Worm (Caenorhabditis elegans) whole organism, L3 larva: ENCODE results near the gene srw-123.

Experiments used
- R02D3.7 ChIP-seq: fragments of 150-350 bp; optimal IDR thresholded peaks from 2 replicates; lab custom pipeline; 2014; ENCODE audit warnings: missing biosample characterization, missing genetic modification characterization
- aly-2 ChIP-seq: fragments of 150-350 bp; optimal IDR thresholded peaks from 2 replicates; lab custom pipeline; 2014; ENCODE audit warnings: missing biosample characterization, missing genetic modification characterization
- ama-1 ChIP-seq: fragments of 150-350 bp; optimal IDR thresholded peaks from 2 replicates; lab custom pipeline; 2018
- ceh-16 ChIP-seq: sonication (generic microtip); optimal IDR thresholded peaks from 2 replicates; lab custom pipeline; 2017; ENCODE audit warnings: missing biosample characterization, missing genetic modification characterization
- ceh-28 ChIP-seq: fragments of 150-350 bp; optimal IDR thresholded peaks from 2 replicates; lab custom pipeline; 2014; ENCODE audit warnings: missing biosample characterization, missing genetic modification reagents, missing genetic modification characterization
- ceh-82 ChIP-seq: fragments of 150-350 bp; optimal IDR thresholded peaks from 2 replicates; lab custom pipeline; 2014; ENCODE audit warnings: missing biosample characterization, missing genetic modification characterization
- ceh-9 ChIP-seq: sonication (generic microtip); optimal IDR thresholded peaks from 2 replicates; lab custom pipeline; 2018; ENCODE audit warnings: missing biosample characterization, missing genetic modification characterization
- daf-12 ChIP-seq: fragments of 150-350 bp; optimal IDR thresholded peaks from 2 replicates; lab custom pipeline; 2014; ENCODE audit warnings: missing biosample characterization, missing genetic modification reagents, missing genetic modification characterization
- egl-27 ChIP-seq: sonication (generic microtip); optimal IDR thresholded peaks from 4 replicates; lab custom pipeline; 2017; ENCODE audit warnings: missing biosample characterization, missing genetic modification reagents, missing genetic modification characterization
- egl-5 ChIP-seq: fragments of 150-350 bp; optimal IDR thresholded peaks from 2 replicates; lab custom pipeline; 2017; ENCODE audit warnings: missing biosample characterization, missing genetic modification reagents, missing genetic modification characterization, inconsistent platforms
- elt-1 ChIP-seq: fragments of 150-350 bp; optimal IDR thresholded peaks from 2 replicates; lab custom pipeline; 2014; ENCODE audit warnings: missing biosample characterization, missing genetic modification characterization
- elt-2 ChIP-seq: sonication (generic microtip); optimal IDR thresholded peaks from 2 replicates; lab custom pipeline; 2016; ENCODE audit warnings: missing genetic modification reagents, mild to moderate bottlenecking, missing genetic modification characterization, missing compliant biosample characterization
- elt-3 ChIP-seq, 3 experiments: fragments of 150-350 bp in 1 of 3; sonication (generic microtip) in 2 of 3; optimal IDR thresholded peaks; 2 replicates in 2 of 3; 4 replicates in 1 of 3; lab custom pipeline; 2014 to 2017; ENCODE audit warnings: missing biosample characterization in 3 of 3, missing genetic modification characterization in 3 of 3
- eor-1 ChIP-seq, 2 experiments: fragments of 150-350 bp; optimal IDR thresholded peaks; 2 replicates each; lab custom pipeline; 2014 to 2018; ENCODE audit warnings: missing biosample characterization in 2 of 2, missing genetic modification characterization in 2 of 2
- fkh-10 ChIP-seq: sonication (generic microtip); optimal IDR thresholded peaks from 2 replicates; lab custom pipeline; 2017; ENCODE audit warnings: missing biosample characterization, missing genetic modification reagents, missing genetic modification characterization
- fkh-2 ChIP-seq: fragments of 150-350 bp; optimal IDR thresholded peaks from 2 replicates; lab custom pipeline; 2014; ENCODE audit warnings: missing biosample characterization, missing genetic modification reagents, missing genetic modification characterization
- fos-1 ChIP-seq: fragments of 150-350 bp; optimal IDR thresholded peaks from 2 replicates; lab custom pipeline; 2014; ENCODE audit warnings: missing biosample characterization, missing genetic modification characterization
- lin-39 ChIP-seq: fragments of 150-350 bp; optimal IDR thresholded peaks from 2 replicates; lab custom pipeline; 2018; ENCODE audit warnings: missing biosample characterization, missing genetic modification reagents, missing genetic modification characterization
- lsy-12 ChIP-seq: sonication (generic microtip); optimal IDR thresholded peaks from 2 replicates; lab custom pipeline; 2016; ENCODE audit warnings: mild to moderate bottlenecking, missing genetic modification characterization, missing compliant biosample characterization
- mdl-1 ChIP-seq: fragments of 150-350 bp; optimal IDR thresholded peaks from 2 replicates; lab custom pipeline; 2014; ENCODE audit warnings: missing biosample characterization, missing genetic modification characterization
- mml-1 ChIP-seq: fragments of 150-350 bp; sonication (generic microtip); optimal IDR thresholded peaks from 3 replicates; lab custom pipeline; 2014; ENCODE audit warnings: missing biosample characterization, missing genetic modification characterization
- nfya-1 ChIP-seq: sonication (generic microtip); optimal IDR thresholded peaks from 2 replicates; lab custom pipeline; 2017; ENCODE audit warnings: missing genetic modification characterization, mild to moderate bottlenecking, missing compliant biosample characterization, antibody characterized with exemption, moderate library complexity; ENCODE audit not compliant: insufficient read depth
- nhr-11 ChIP-seq: fragments of 150-350 bp; optimal IDR thresholded peaks from 2 replicates; lab custom pipeline; 2014; ENCODE audit warnings: missing biosample characterization, missing genetic modification characterization
- nhr-237 ChIP-seq: fragments of 150-350 bp; optimal IDR thresholded peaks from 2 replicates; lab custom pipeline; 2014; ENCODE audit warnings: missing biosample characterization, missing genetic modification characterization
- nhr-25 ChIP-seq: sonication (generic microtip); optimal IDR thresholded peaks from 2 replicates; lab custom pipeline; 2017; ENCODE audit warnings: missing biosample characterization, missing genetic modification characterization
- nhr-28 ChIP-seq: fragments of 150-350 bp; optimal IDR thresholded peaks from 2 replicates; lab custom pipeline; 2014; ENCODE audit warnings: missing biosample characterization, missing genetic modification characterization
- nhr-43 ChIP-seq: sonication (generic microtip); optimal IDR thresholded peaks from 2 replicates; lab custom pipeline; 2016; ENCODE audit warnings: mild to moderate bottlenecking, missing genetic modification characterization, missing compliant biosample characterization; ENCODE audit not compliant: poor library complexity, severe bottlenecking
- nhr-67 ChIP-seq: fragments of 150-350 bp; optimal IDR thresholded peaks from 2 replicates; lab custom pipeline; 2014; ENCODE audit warnings: missing biosample characterization, missing genetic modification characterization
- nhr-76 ChIP-seq: fragments of 150-350 bp; sonication (generic microtip); optimal IDR thresholded peaks from 5 replicates; lab custom pipeline; 2014; ENCODE audit warnings: missing biosample characterization, missing genetic modification characterization
- nhr-77 ChIP-seq: fragments of 150-350 bp; optimal IDR thresholded peaks from 2 replicates; lab custom pipeline; 2014; ENCODE audit warnings: missing biosample characterization, missing genetic modification characterization
- pha-4 ChIP-seq: fragments of 150-350 bp; optimal IDR thresholded peaks from 2 replicates; lab custom pipeline; 2014; ENCODE audit warnings: missing biosample characterization, missing genetic modification reagents, missing genetic modification characterization
- pqm-1 ChIP-seq: fragments of 150-350 bp; optimal IDR thresholded peaks from 2 replicates; lab custom pipeline; 2017; ENCODE audit warnings: missing biosample characterization, missing genetic modification characterization, inconsistent platforms
- sea-2 ChIP-seq: fragments of 150-350 bp; sonication (generic microtip); optimal IDR thresholded peaks from 4 replicates; lab custom pipeline; 2014; ENCODE audit warnings: missing biosample characterization, missing genetic modification reagents, missing genetic modification characterization
- skn-1 ChIP-seq: fragments of 150-350 bp; optimal IDR thresholded peaks from 2 replicates; lab custom pipeline; 2014; ENCODE audit warnings: missing biosample characterization, missing genetic modification characterization
- snpc-4 ChIP-seq: fragments of 150-350 bp; optimal IDR thresholded peaks from 2 replicates; lab custom pipeline; 2014; ENCODE audit warnings: missing biosample characterization, missing genetic modification characterization
- tbx-2 ChIP-seq: sonication (generic microtip); optimal IDR thresholded peaks from 2 replicates; lab custom pipeline; 2016; ENCODE audit warnings: mild to moderate bottlenecking, missing genetic modification characterization, missing compliant biosample characterization
- unc-39 ChIP-seq: sonication (generic microtip); optimal IDR thresholded peaks from 4 replicates; lab custom pipeline; 2017; ENCODE audit warnings: missing biosample characterization, missing genetic modification characterization
- unc-62 ChIP-seq: fragments of 150-350 bp; sonication (generic microtip); optimal IDR thresholded peaks from 4 replicates; lab custom pipeline; 2014; ENCODE audit warnings: missing biosample characterization, missing genetic modification reagents, missing genetic modification characterization
- ztf-11 ChIP-seq: fragments of 150-350 bp; optimal IDR thresholded peaks from 2 replicates; lab custom pipeline; 2014; ENCODE audit warnings: missing biosample characterization, missing genetic modification characterization
- ztf-4 ChIP-seq: fragments of 150-350 bp; optimal IDR thresholded peaks from 2 replicates; lab custom pipeline; 2014; ENCODE audit warnings: missing biosample characterization, missing genetic modification characterization

The srw-123 gene

ce11 chrV:3005964-3006363 is 30.8 kb upstream of the srw-123 start, which contains the start of gene srw-112:
TSS of gene srw-112 (minus strand) at chrV:3006064.
- TF ChIP-seq lsy-12 (tag; lab: Kevin White, UChicago) (no peak), nhr-67 (tag; lab: Kevin White, UChicago) (no peak), fkh-2 (tag; lab: Kevin White, UChicago) (no peak), sea-2 (GFP tag; lab: Kevin White, UChicago) (no peak), nhr-77 (no peak), lin-39 (no peak), fkh-10 (GFP tag; lab: Kevin White, UChicago) (no peak), snpc-4 (tag; lab: Kevin White, UChicago) (no peak), elt-3 (tag; optimal IDR thresholded peaks at IDR 0.05; lab: Kevin White, UChicago) (no peak), pha-4 (tag; lab: Kevin White, UChicago) (no peak), nhr-237 (no peak), pqm-1 (tag; lab: Kevin White, UChicago) (no peak), ceh-82 (tag; lab: Kevin White, UChicago) (no peak), elt-1 (tag; lab: Kevin White, UChicago) (no peak), fos-1 (no peak), aly-2 (no peak), unc-62 (GFP tag; lab: Kevin White, UChicago) (no peak), elt-2 (tag; lab: Kevin White, UChicago) (no peak), ama-1 (lab: Kevin White, UChicago) (no peak)
- TF ChIP-seq, all 47 proteins: peak for 0

ce11 chrV:2999736-3000135 is 24.6 kb upstream of the srw-123 start, which contains the start of gene srw-119:
TSS of gene srw-119 (minus strand) at chrV:2999836.
- TF ChIP-seq elt-1 (tag; lab: Kevin White, UChicago) (no peak), daf-12 (no peak), ceh-16 (tag; lab: Kevin White, UChicago) (no peak), elt-2 (tag; lab: Kevin White, UChicago) (no peak), nhr-77 (no peak), R02D3.7 (no peak), mdl-1 (tag; lab: Kevin White, UChicago) (no peak), ama-1 (lab: Kevin White, UChicago) (no peak), nhr-25 (no peak), nhr-67 (tag; lab: Kevin White, UChicago) (no peak), sea-2 (GFP tag; lab: Kevin White, UChicago) (no peak), nhr-28 (tag; lab: Kevin White, UChicago) (no peak), pha-4 (tag; lab: Kevin White, UChicago) (no peak), egl-27 (tag; lab: Kevin White, UChicago) (no peak), ceh-9 (tag; lab: Kevin White, UChicago) (no peak), mml-1 (tag; lab: Kevin White, UChicago) (no peak), tbx-2 (tag; lab: Kevin White, UChicago) (no peak), snpc-4 (tag; lab: Kevin White, UChicago) (no peak), skn-1 (tag; lab: Kevin White, UChicago) (no peak)
- TF ChIP-seq, all 47 proteins: peak for 0

ce11 chrV:2996105-2996504 is 20.9 kb upstream of the srw-123 start, which contains the start of gene srw-120:
TSS of gene srw-120 (minus strand) at chrV:2996205.
- TF ChIP-seq daf-12 (no peak), ceh-28 (tag; lab: Kevin White, UChicago) (no peak), mdl-1 (tag; lab: Kevin White, UChicago) (no peak), nfya-1 (tag; lab: Kevin White, UChicago) (no peak), unc-39 (no peak), nhr-76 (tag; lab: Kevin White, UChicago) (no peak), aly-2 (no peak), egl-5 (tag; lab: Kevin White, UChicago) (no peak), eor-1 (tag; optimal IDR thresholded peaks at IDR 0.05; lab: Kevin White, UChicago) (no peak), ztf-4 (tag; lab: Kevin White, UChicago) (no peak), nhr-25 (no peak), nhr-11 (tag; lab: Kevin White, UChicago) (no peak), fos-1 (no peak), nhr-43 (tag; lab: Kevin White, UChicago) (no peak), skn-1 (tag; lab: Kevin White, UChicago) (no peak), mml-1 (tag; lab: Kevin White, UChicago) (no peak), ama-1 (lab: Kevin White, UChicago) (no peak), ztf-11 (tag; lab: Kevin White, UChicago) (no peak), pqm-1 (tag; lab: Kevin White, UChicago) (no peak)
